Worm (Caenorhabditis elegans) whole organism, young adult: ENCODE results near the gene clec-85.
A peak's percentile ranks its signal among the peaks of the same experiment; 100 is the strongest.
"Not testable (repeated sequence)": the region's sequence is repeated elsewhere in the genome, so short reads cannot be mapped to it uniquely, and the experiment has no call there.

ENCODE experiments used
- C06A6.2 ChIP-seq: fragments of 200-800 bp; sonication (Bioruptor generic); conservative IDR thresholded peaks from 2 replicates; pipeline ENCODE4 v1.3.6; 2022; ENCODE audit warnings: missing genetic modification characterization, missing compliant biosample characterization
- C17E4.6 ChIP-seq: fragments of 200-800 bp; sonication (Bioruptor generic); IDR thresholded peaks from 2 replicates; pipeline ENCODE4 v1.3.6; 2022; ENCODE audit warnings: missing genetic modification reagents, missing genetic modification characterization, missing compliant biosample characterization
- D2030.7 ChIP-seq: fragments of 200-800 bp; sonication (Bioruptor generic); IDR thresholded peaks from 2 replicates; pipeline ENCODE4 v1.3.6; 2022; ENCODE audit warnings: missing genetic modification reagents, missing genetic modification characterization, missing compliant biosample characterization
- F39B2.1 ChIP-seq: fragments of 200-800 bp; sonication (Bioruptor generic); IDR thresholded peaks from 2 replicates; pipeline ENCODE4 v1.3.6; 2022; ENCODE audit warnings: missing genetic modification reagents, missing genetic modification characterization, missing compliant biosample characterization
- F49E8.2 ChIP-seq: sonication (generic microtip); optimal IDR thresholded peaks from 3 replicates; lab custom pipeline; 2017; ENCODE audit warnings: missing genetic modification characterization, mild to moderate bottlenecking, missing compliant biosample characterization, antibody characterized with exemption, moderate library complexity; ENCODE audit not compliant: insufficient read depth
- K11D2.4 ChIP-seq: fragments of 200-800 bp; sonication (Bioruptor generic); IDR thresholded peaks from 2 replicates; pipeline ENCODE4 v1.3.6; 2022; ENCODE audit warnings: missing genetic modification reagents, missing genetic modification characterization, missing compliant biosample characterization
- Y53F4B.3 ChIP-seq: fragments of 200-800 bp; sonication (Bioruptor generic); IDR thresholded peaks from 2 replicates; pipeline ENCODE4 v1.3.6; 2022; ENCODE audit warnings: missing genetic modification reagents, missing genetic modification characterization, missing compliant biosample characterization
- Y53G8AR.9 ChIP-seq: fragments of 200-800 bp; sonication (Bioruptor generic); conservative IDR thresholded peaks from 2 replicates; pipeline ENCODE4 v1.3.6; 2022; ENCODE audit warnings: missing genetic modification reagents, missing genetic modification characterization, missing compliant biosample characterization
- akir-1 ChIP-seq: fragments of 200-800 bp; sonication (Bioruptor generic); optimal IDR thresholded peaks from 2 replicates; lab custom pipeline; 2018; ENCODE audit warnings: mild to moderate bottlenecking, missing genetic modification characterization, moderate library complexity, missing compliant biosample characterization
- aptf-2 ChIP-seq: fragments of 200-800 bp; sonication (Bioruptor generic); conservative IDR thresholded peaks from 2 replicates; pipeline ENCODE4 v1.3.6; 2022; ENCODE audit warnings: missing genetic modification reagents, missing genetic modification characterization, missing compliant biosample characterization
- cebp-1 ChIP-seq, 2 experiments: fragments of 200-800 bp in 1 of 2; sonication (Bioruptor generic) in 1 of 2; sonication (generic microtip) in 1 of 2; IDR thresholded peaks in 1 of 2; optimal IDR thresholded peaks in 1 of 2; 2 replicates each; pipeline versions ENCODE4 v1.3.6 to Lab custom; 2017 to 2022; ENCODE audit warnings: missing compliant biosample characterization in 2 of 2, missing genetic modification characterization in 2 of 2, mild to moderate bottlenecking in 1 of 2, missing genetic modification reagents in 1 of 2, moderate library complexity in 1 of 2
- cebp-2 ChIP-seq: fragments of 200-800 bp; sonication (Bioruptor generic); IDR thresholded peaks from 2 replicates; pipeline ENCODE4 v1.3.6; 2022; ENCODE audit warnings: missing genetic modification characterization, missing compliant biosample characterization
- ceh-100 ChIP-seq: fragments of 200-800 bp; sonication (Bioruptor generic); IDR thresholded peaks from 2 replicates; pipeline ENCODE4 v1.3.6; 2022; ENCODE audit warnings: missing genetic modification reagents, missing genetic modification characterization, missing compliant biosample characterization
- ceh-79 ChIP-seq: sonication (generic microtip); optimal IDR thresholded peaks from 2 replicates; lab custom pipeline; 2017; ENCODE audit warnings: mild to moderate bottlenecking, missing genetic modification characterization, missing compliant biosample characterization
- him-1 ChIP-seq: sonication (generic microtip); optimal IDR thresholded peaks from 2 replicates; lab custom pipeline; 2016; ENCODE audit warnings: missing genotype, missing genetic modification reagents, missing genetic modification characterization, missing compliant biosample characterization
- hrde-1 ChIP-seq: sonication (generic microtip); optimal IDR thresholded peaks from 2 replicates; lab custom pipeline; 2016; ENCODE audit warnings: missing genetic modification characterization, mild to moderate bottlenecking, missing compliant biosample characterization, moderate library complexity, missing genotype, missing genetic modification reagents, borderline replicate concordance
- hsf-1 ChIP-seq: fragments of 200-800 bp; sonication (Bioruptor generic); IDR thresholded peaks from 2 replicates; pipeline ENCODE4 v1.3.6; 2022; ENCODE audit warnings: missing genetic modification reagents, missing genetic modification characterization, missing compliant biosample characterization
- lsl-1 ChIP-seq: fragments of 200-800 bp; sonication (Bioruptor generic); optimal IDR thresholded peaks from 2 replicates; lab custom pipeline; 2018; ENCODE audit warnings: mild to moderate bottlenecking, missing genetic modification characterization, moderate library complexity, missing compliant biosample characterization
- lsy-27 ChIP-seq: sonication (generic microtip); optimal IDR thresholded peaks from 2 replicates; lab custom pipeline; 2017; ENCODE audit warnings: missing genetic modification characterization, mild to moderate bottlenecking, missing compliant biosample characterization, antibody characterized with exemption, missing genotype, borderline replicate concordance; ENCODE audit not compliant: insufficient read depth
- madf-3 ChIP-seq: fragments of 200-800 bp; sonication (Bioruptor generic); IDR thresholded peaks from 2 replicates; pipeline ENCODE4 v1.3.6; 2022; ENCODE audit warnings: missing genetic modification reagents, missing genetic modification characterization, missing compliant biosample characterization
- mes-4 ChIP-seq: sonication (generic microtip); optimal IDR thresholded peaks from 2 replicates; lab custom pipeline; 2016; ENCODE audit warnings: missing genotype, missing genetic modification characterization, missing compliant biosample characterization
- mxl-1 ChIP-seq: sonication (generic microtip); optimal IDR thresholded peaks from 2 replicates; lab custom pipeline; 2016; ENCODE audit warnings: missing genetic modification characterization, missing compliant biosample characterization
- nfya-1 ChIP-seq: sonication (generic microtip); optimal IDR thresholded peaks from 2 replicates; lab custom pipeline; 2017; ENCODE audit warnings: antibody characterized with exemption, missing compliant biosample characterization, missing genetic modification characterization, borderline replicate concordance; ENCODE audit not compliant: insufficient read depth
- nfyb-1 ChIP-seq: fragments of 200-800 bp; sonication (Bioruptor generic); IDR thresholded peaks from 2 replicates; pipeline ENCODE4 v1.3.6; 2022; ENCODE audit warnings: missing genetic modification reagents, missing genetic modification characterization, missing compliant biosample characterization
- nhr-27 ChIP-seq: fragments of 200-800 bp; sonication (Bioruptor generic); optimal IDR thresholded peaks from 2 replicates; lab custom pipeline; 2018; ENCODE audit warnings: mild to moderate bottlenecking, missing genetic modification characterization, moderate library complexity, missing compliant biosample characterization
- nhr-80 ChIP-seq: sonication (generic microtip); optimal IDR thresholded peaks from 2 replicates; lab custom pipeline; 2016; ENCODE audit warnings: missing genetic modification characterization, missing compliant biosample characterization
- rec-8 ChIP-seq, 2 experiments: sonication (generic microtip); optimal IDR thresholded peaks; 2 replicates each; lab custom pipeline; 2016; ENCODE audit warnings: mild to moderate bottlenecking in 2 of 2, missing genetic modification characterization in 2 of 2, missing genetic modification reagents in 2 of 2, missing genotype in 2 of 2, missing biosample characterization in 1 of 2, missing compliant biosample characterization in 1 of 2, moderate library complexity in 1 of 2
- repo-1 ChIP-seq: sonication (generic microtip); optimal IDR thresholded peaks from 2 replicates; lab custom pipeline; 2017; ENCODE audit warnings: mild to moderate bottlenecking, missing genetic modification characterization, missing compliant biosample characterization
- snpc-1.3 ChIP-seq: sonication (generic microtip); optimal IDR thresholded peaks from 2 replicates; lab custom pipeline; 2017; ENCODE audit warnings: missing genetic modification characterization, mild to moderate bottlenecking, missing compliant biosample characterization, antibody characterized with exemption, moderate library complexity, missing genotype, missing genetic modification reagents; ENCODE audit not compliant: insufficient read depth
- snpc-4 ChIP-seq, 5 experiments: fragments of 150-350 bp in 1 of 5; sonication (generic microtip) in 4 of 5; optimal IDR thresholded peaks; 2 replicates each; lab custom pipeline; 2014 to 2018; ENCODE audit warnings: missing genetic modification characterization in 5 of 5, missing biosample characterization in 3 of 5, antibody characterized with exemption in 2 of 5, mild to moderate bottlenecking in 2 of 5, missing compliant biosample characterization in 2 of 5, missing genotype in 2 of 5, moderate library complexity in 2 of 5, missing genetic modification reagents in 1 of 5
- sptf-2 ChIP-seq: fragments of 200-800 bp; sonication (Bioruptor generic); optimal IDR thresholded peaks from 2 replicates; lab custom pipeline; 2018; ENCODE audit warnings: mild to moderate bottlenecking, missing genetic modification characterization, missing compliant biosample characterization
- tbx-9 ChIP-seq: sonication (generic microtip); optimal IDR thresholded peaks from 2 replicates; lab custom pipeline; 2016; ENCODE audit warnings: borderline replicate concordance, missing genetic modification characterization, inconsistent platforms, missing compliant biosample characterization
- unc-130 ChIP-seq: sonication (generic microtip); optimal IDR thresholded peaks from 2 replicates; lab custom pipeline; 2016; ENCODE audit warnings: missing genetic modification reagents, missing genetic modification characterization, missing compliant biosample characterization
- ztf-18 ChIP-seq: sonication (generic microtip); optimal IDR thresholded peaks from 2 replicates; lab custom pipeline; 2016; ENCODE audit warnings: missing genotype, mild to moderate bottlenecking, missing genetic modification characterization, missing compliant biosample characterization

Gene clec-85

ce11 chrIV:2801004-2801403 is 49.7 kb upstream of the clec-85 start (continued):
- TF ChIP-seq snpc-4 (GFP tag; optimal IDR thresholded peaks at IDR 0.05; lab: Kevin White, UChicago) (peak; percentile 59), snpc-4 (tag; optimal IDR thresholded peaks at IDR 0.05; lab: Kevin White, UChicago) (peak in 3 of 4 experiments; percentile 15 to 56 (median 26)), hrde-1 (tag; lab: Kevin White, UChicago) (peak; percentile 27), snpc-1.3 (tag; lab: Kevin White, UChicago) (peak; percentile 62), F39B2.1 (GFP tag; lab: Robert Waterston, UW) (no peak), K11D2.4 (GFP tag; lab: Robert Waterston, UW) (0 out of 2 replicates have a peak, but pooled peaks have one; percentile 28), nhr-80 (tag; lab: Kevin White, UChicago) (peak; percentile 23), tbx-9 (no peak), ztf-18 (tag; lab: Kevin White, UChicago) (peak; percentile 69), him-1 (tag; lab: Kevin White, UChicago) (peak; percentile 46), F49E8.2 (tag; lab: Kevin White, UChicago) (peak; percentile 68), D2030.7 (GFP tag; lab: Robert Waterston, UW) (peak; percentile 77), C06A6.2 (GFP tag; lab: Robert Waterston, UW) (no peak), nfyb-1 (GFP tag; lab: Robert Waterston, UW) (no peak), sptf-2 (GFP tag; lab: Kevin White, UChicago) (no peak), Y53G8AR.9 (0 out of 2 replicates have a peak, but pooled peaks have one; percentile 19), ceh-79 (tag; lab: Kevin White, UChicago) (no peak), C17E4.6 (GFP tag; lab: Robert Waterston, UW) (no peak), madf-3 (GFP tag; lab: Robert Waterston, UW) (no peak), repo-1 (tag; lab: Kevin White, UChicago) (no peak), lsl-1 (GFP tag; lab: Kevin White, UChicago) (peak; percentile 32), mxl-1 (tag; lab: Kevin White, UChicago) (peak; percentile 56), mes-4 (no peak), Y53F4B.3 (GFP tag; lab: Robert Waterston, UW) (no peak), cebp-2 (GFP tag; lab: Robert Waterston, UW) (0 out of 2 replicates have a peak, but pooled peaks have one; percentile 49), akir-1 (GFP tag; lab: Kevin White, UChicago) (no peak), hsf-1 (GFP tag; lab: Robert Waterston, UW) (peak; percentile 71), cebp-1 (GFP tag; IDR thresholded peaks at IDR 0.05; lab: Robert Waterston, UW) (no peak), cebp-1 (tag; optimal IDR thresholded peaks at IDR 0.05; lab: Kevin White, UChicago) (peak; percentile 43), aptf-2 (GFP tag; lab: Robert Waterston, UW) (no peak), ceh-100 (GFP tag; lab: Robert Waterston, UW) (no peak), rec-8 (tag; optimal IDR thresholded peaks at IDR 0.05; lab: Kevin White, UChicago) (peak in 1 of 2 experiments; percentile 78), unc-130 (no peak)

- TF ChIP-seq nfya-1 (tag; lab: Kevin White, UChicago); lsy-27; nhr-27 (tag; lab: Kevin White, UChicago): not testable (repeated sequence)
- TF ChIP-seq, all 124 proteins: peak for 0; not testable (repeated sequence) for 124
These were observed 49.1 kb upstream of the clec-85 start, which contains the start of gene Y54G2A.44 for ce11 chrIV:2801558-2801957. Gene Y54G2A.44 (plus strand): TSS chrIV:2801858.
